Worm (Caenorhabditis elegans) whole organism, L1 larva: ENCODE results near the gene dnbp-1.

ENCODE experiments used
- C16A3.4 ChIP-seq: fragments of 150-350 bp; optimal IDR thresholded peaks from 2 replicates; lab custom pipeline; 2014; ENCODE audit warnings: missing biosample characterization, missing genetic modification characterization
- ceh-82 ChIP-seq, 3 experiments: fragments of 150-350 bp in 1 of 3; sonication (generic microtip) in 2 of 3; optimal IDR thresholded peaks; 2 replicates each; lab custom pipeline; 2014 to 2017; ENCODE audit warnings: missing biosample characterization in 3 of 3, missing genetic modification characterization in 3 of 3
- ceh-88 ChIP-seq: fragments of 200-800 bp; sonication (Bioruptor generic); IDR thresholded peaks from 2 replicates; pipeline ENCODE4 v1.3.6; 2022; ENCODE audit warnings: missing genetic modification characterization, missing compliant biosample characterization
- ceh-90 ChIP-seq: sonication (generic microtip); optimal IDR thresholded peaks from 2 replicates; lab custom pipeline; 2016; ENCODE audit warnings: missing genetic modification characterization, missing compliant biosample characterization
- dpl-1 ChIP-seq, 3 experiments: fragments of 150-350 bp in 2 of 3; sonication (generic microtip) in 1 of 3; optimal IDR thresholded peaks; 2 replicates each; lab custom pipeline; 2014 to 2017; ENCODE audit warnings: missing biosample characterization in 3 of 3, missing genetic modification characterization in 3 of 3, missing genetic modification reagents in 3 of 3
- dsc-1 ChIP-seq: sonication (generic microtip); optimal IDR thresholded peaks from 2 replicates; lab custom pipeline; 2016; ENCODE audit warnings: mild to moderate bottlenecking, missing genetic modification characterization, missing compliant biosample characterization
- efl-1 ChIP-seq, 4 experiments: fragments of 150-350 bp; optimal IDR thresholded peaks in 3 of 4; peaks in 1 of 4; 1 replicate in 1 of 4; 2 replicates in 3 of 4; lab custom pipeline; 2014; ENCODE audit warnings: missing biosample characterization in 2 of 4, missing genetic modification characterization in 2 of 4, missing genetic modification reagents in 2 of 4
- efl-3 ChIP-seq: fragments of 200-800 bp; sonication (Bioruptor generic); optimal IDR thresholded peaks from 2 replicates; lab custom pipeline; 2018; ENCODE audit warnings: mild to moderate bottlenecking, missing genetic modification characterization, missing compliant biosample characterization
- egl-13 ChIP-seq: sonication (generic microtip); optimal IDR thresholded peaks from 2 replicates; lab custom pipeline; 2016; ENCODE audit warnings: missing genotype, missing genetic modification reagents, missing genetic modification characterization, missing compliant biosample characterization
- fkh-10 ChIP-seq: sonication (generic microtip); optimal IDR thresholded peaks from 2 replicates; lab custom pipeline; 2017; ENCODE audit warnings: missing biosample characterization, missing genetic modification reagents, missing genetic modification characterization
- fkh-4 ChIP-seq: sonication (generic microtip); optimal IDR thresholded peaks from 2 replicates; lab custom pipeline; 2016; ENCODE audit warnings: missing compliant biosample characterization, missing genetic modification characterization, borderline replicate concordance
- fkh-8 ChIP-seq: sonication (generic microtip); optimal IDR thresholded peaks from 2 replicates; lab custom pipeline; 2016; ENCODE audit warnings: mild to moderate bottlenecking, missing genetic modification characterization, missing compliant biosample characterization
- hlh-4 ChIP-seq: sonication (generic microtip); optimal IDR thresholded peaks from 2 replicates; lab custom pipeline; 2016; ENCODE audit warnings: mild to moderate bottlenecking, missing genetic modification characterization, missing compliant biosample characterization
- lin-35 ChIP-seq, 2 experiments: fragments of 150-350 bp; optimal IDR thresholded peaks; 2 replicates each; lab custom pipeline; 2014; ENCODE audit warnings: missing biosample characterization in 2 of 2, missing genetic modification characterization in 2 of 2, missing genetic modification reagents in 2 of 2
- lsy-2 ChIP-seq, 2 experiments: fragments of 150-350 bp; optimal IDR thresholded peaks; 2 replicates each; lab custom pipeline; 2014; ENCODE audit warnings: missing biosample characterization in 2 of 2, missing genetic modification characterization in 2 of 2
- mdl-1 ChIP-seq, 2 experiments: fragments of 150-350 bp; optimal IDR thresholded peaks; 2 replicates each; lab custom pipeline; 2014 to 2017; ENCODE audit warnings: missing biosample characterization in 2 of 2, missing genetic modification characterization in 2 of 2, inconsistent platforms in 1 of 2
- nhr-12 ChIP-seq: sonication (generic microtip); optimal IDR thresholded peaks from 2 replicates; lab custom pipeline; 2017; ENCODE audit warnings: missing biosample characterization, missing genetic modification characterization
- nhr-19 ChIP-seq: fragments of 200-800 bp; sonication (Bioruptor generic); conservative IDR thresholded peaks from 2 replicates; pipeline ENCODE4 v1.3.6; 2022; ENCODE audit warnings: missing genetic modification characterization, missing compliant biosample characterization
- nhr-20 ChIP-seq: sonication (generic microtip); optimal IDR thresholded peaks from 2 replicates; lab custom pipeline; 2016; ENCODE audit warnings: mild to moderate bottlenecking, missing genetic modification characterization, missing compliant biosample characterization
- nhr-47 ChIP-seq: sonication (generic microtip); optimal IDR thresholded peaks from 2 replicates; lab custom pipeline; 2016; ENCODE audit warnings: mild to moderate bottlenecking, missing genetic modification characterization, moderate library complexity, missing compliant biosample characterization
- nhr-71 ChIP-seq: sonication (generic microtip); optimal IDR thresholded peaks from 2 replicates; lab custom pipeline; 2016; ENCODE audit warnings: mild to moderate bottlenecking, missing genetic modification characterization, moderate library complexity, missing compliant biosample characterization
- nhr-77 ChIP-seq: fragments of 150-350 bp; optimal IDR thresholded peaks from 2 replicates; lab custom pipeline; 2014; ENCODE audit warnings: missing biosample characterization, missing genetic modification characterization
- nhr-84 ChIP-seq: sonication (generic microtip); optimal IDR thresholded peaks from 2 replicates; lab custom pipeline; 2017; ENCODE audit warnings: missing biosample characterization, missing genetic modification characterization
- nhr-90 ChIP-seq: sonication (generic microtip); optimal IDR thresholded peaks from 2 replicates; lab custom pipeline; 2016; ENCODE audit warnings: mild to moderate bottlenecking, missing genetic modification characterization, missing compliant biosample characterization; ENCODE audit not compliant: poor library complexity
- skn-1 ChIP-seq: fragments of 150-350 bp; optimal IDR thresholded peaks from 2 replicates; lab custom pipeline; 2014; ENCODE audit warnings: missing biosample characterization, missing genetic modification characterization
- snpc-4 ChIP-seq: fragments of 150-350 bp; optimal IDR thresholded peaks from 2 replicates; lab custom pipeline; 2014; ENCODE audit warnings: missing biosample characterization, missing genetic modification characterization
- sptf-1 ChIP-seq: fragments of 150-350 bp; optimal IDR thresholded peaks from 2 replicates; lab custom pipeline; 2014; ENCODE audit warnings: missing biosample characterization, missing genetic modification characterization
- sup-37 ChIP-seq: fragments of 200-800 bp; sonication (Bioruptor generic); optimal IDR thresholded peaks from 2 replicates; lab custom pipeline; 2018; ENCODE audit warnings: mild to moderate bottlenecking, missing genetic modification characterization, missing compliant biosample characterization
- swsn-7 ChIP-seq: sonication (generic microtip); optimal IDR thresholded peaks from 2 replicates; lab custom pipeline; 2016; ENCODE audit warnings: missing genetic modification characterization, missing compliant biosample characterization
- tbx-2 ChIP-seq: sonication (generic microtip); optimal IDR thresholded peaks from 2 replicates; lab custom pipeline; 2016; ENCODE audit warnings: missing genetic modification characterization, missing compliant biosample characterization
- unc-130 ChIP-seq: fragments of 150-350 bp; optimal IDR thresholded peaks from 2 replicates; lab custom pipeline; 2017; ENCODE audit warnings: missing biosample characterization, missing genetic modification characterization, inconsistent platforms

The dnbp-1 gene

DNA sequence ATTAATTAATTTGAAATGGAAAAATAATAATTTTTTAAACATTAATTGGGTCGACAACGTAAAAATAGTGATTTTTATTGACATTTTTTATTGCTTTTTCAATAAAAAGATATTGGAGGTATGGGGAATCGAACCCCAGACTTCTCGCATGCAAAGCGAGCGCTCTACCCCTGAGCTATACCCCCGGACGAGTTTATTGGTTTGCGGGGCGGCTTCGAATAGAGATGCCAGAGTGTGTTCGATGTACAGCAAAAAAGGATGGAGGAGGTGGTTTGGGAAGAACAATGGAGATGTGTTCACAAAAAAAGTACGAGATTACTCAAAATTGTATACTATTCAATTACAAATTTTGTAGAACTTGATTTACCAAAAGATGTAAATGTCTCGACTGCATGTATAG is 34.0 kb upstream of the dnbp-1 start:
- peak in 1 of 2 experiments; percentile 11 for TF ChIP-seq efl-1 (optimal IDR thresholded peaks at IDR 0.05; lab: Kevin White, UChicago)
- TF ChIP-seq efl-1 (GFP tag; optimal IDR thresholded peaks at IDR 0.05 in 1 of 2; lab: Kevin White, UChicago) = peak in 1 of 2 experiments; percentile 2
- no peak for TF ChIP-seq nhr-12 (tag; lab: Kevin White, UChicago)
- TF ChIP-seq snpc-4 (tag; lab: Kevin White, UChicago) = peak; percentile 95
- TF ChIP-seq lsy-2 (tag; optimal IDR thresholded peaks at IDR 0.05; lab: Kevin White, UChicago) = peak; percentile 17 to 50
- TF ChIP-seq nhr-77 (tag; lab: Kevin White, UChicago) = peak; percentile 33
- peak in 1 of 3 experiments; percentile 31 for TF ChIP-seq ceh-82 (tag; optimal IDR thresholded peaks at IDR 0.05; lab: Kevin White, UChicago)
- TF ChIP-seq lin-35 (GFP tag; optimal IDR thresholded peaks at IDR 0.05; lab: Kevin White, UChicago) = peak in 1 of 2 experiments; percentile 16
- TF ChIP-seq dsc-1 (tag; lab: Kevin White, UChicago) = peak; percentile 29
- TF ChIP-seq nhr-20 (tag; lab: Kevin White, UChicago) = peak; percentile 30
- peak; percentile 1 for TF ChIP-seq fkh-8
- TF ChIP-seq nhr-71 (tag; lab: Kevin White, UChicago) = no peak
- peak; percentile 36 for TF ChIP-seq nhr-90 (tag; lab: Kevin White, UChicago)
- TF ChIP-seq nhr-47 (tag; lab: Kevin White, UChicago) = no peak
- TF ChIP-seq sup-37 (GFP tag; lab: Kevin White, UChicago) = no peak
- TF ChIP-seq nhr-19 (GFP tag; lab: Robert Waterston, UW) = peak; percentile 42
- peak in 2 of 3 experiments; percentile 10 to 12 for TF ChIP-seq dpl-1 (GFP tag; optimal IDR thresholded peaks at IDR 0.05; lab: Kevin White, UChicago)
- peak; percentile 24 for TF ChIP-seq swsn-7 (tag; lab: Kevin White, UChicago)
- peak; percentile 49 for TF ChIP-seq skn-1 (tag; lab: Kevin White, UChicago)
- peak; percentile 9 for TF ChIP-seq tbx-2
- TF ChIP-seq mdl-1 (tag; optimal IDR thresholded peaks at IDR 0.05; lab: Kevin White, UChicago) = peak in 1 of 2 experiments; percentile 26
- peak; percentile 15 for TF ChIP-seq C16A3.4

DNA sequence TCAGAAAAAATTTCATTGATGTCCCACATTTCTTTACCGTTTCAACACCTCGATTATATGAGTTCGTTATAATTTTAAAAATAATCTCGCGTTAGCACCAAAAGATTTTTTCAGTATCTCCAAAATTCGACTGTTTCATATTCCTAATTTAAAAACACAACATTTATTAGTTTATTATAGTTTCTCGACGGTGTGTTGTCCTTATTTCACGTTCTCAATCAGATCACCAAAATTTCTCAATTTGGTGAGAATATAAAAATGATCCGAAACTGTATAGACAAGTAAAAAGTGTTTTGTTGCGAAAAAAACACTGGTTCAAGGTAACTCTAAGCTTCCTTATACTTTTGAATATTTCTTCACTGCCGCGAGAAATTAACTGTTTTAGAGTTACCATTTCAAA is 29.1 kb upstream of the dnbp-1 start:
- TF ChIP-seq ceh-90 (tag; lab: Kevin White, UChicago) (no peak), unc-130 (no peak), sptf-1 (tag; lab: Kevin White, UChicago) (no peak), ceh-82 (tag; optimal IDR thresholded peaks at IDR 0.05; lab: Kevin White, UChicago) (no peak), egl-13 (tag; lab: Kevin White, UChicago) (no peak)

ce11 chrIV:14001782-14002181 is 22.1 kb upstream of the dnbp-1 start:
- TF ChIP-seq fkh-10 (GFP tag; lab: Kevin White, UChicago) (peak; percentile 92), ceh-88 (GFP tag; lab: Robert Waterston, UW) (no peak), efl-1 (optimal IDR thresholded peaks at IDR 0.05; lab: Kevin White, UChicago) (no peak), efl-1 (GFP tag; optimal IDR thresholded peaks at IDR 0.05 in 1 of 2; lab: Kevin White, UChicago) (peak in 1 of 2 experiments; percentile 22)

DNA sequence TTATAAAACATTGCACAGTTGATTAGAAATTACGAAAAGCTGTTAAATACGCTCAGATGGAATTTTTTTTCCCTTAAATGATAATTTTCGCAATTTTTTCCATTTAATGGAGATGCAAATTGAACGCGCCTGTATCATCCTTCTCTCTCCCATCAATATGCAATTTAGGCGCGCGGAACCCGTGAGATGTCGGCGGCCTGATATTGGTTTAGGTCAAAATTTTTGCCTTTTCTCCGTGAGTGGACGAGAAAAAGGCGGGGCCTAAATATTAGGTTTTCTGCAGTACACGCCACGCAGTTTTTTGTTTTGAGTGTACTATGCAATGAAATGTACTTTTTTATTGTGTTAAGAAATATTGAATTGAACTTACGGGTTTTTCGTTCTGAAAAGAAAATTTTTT is 10.2 kb upstream of the dnbp-1 start:
- TF ChIP-seq nhr-90 (tag; lab: Kevin White, UChicago) = peak; percentile 4
- no peak for TF ChIP-seq nhr-77 (tag; lab: Kevin White, UChicago)
- no peak for TF ChIP-seq hlh-4 (tag; lab: Kevin White, UChicago)
- no peak for TF ChIP-seq nhr-84 (tag; lab: Kevin White, UChicago)
- TF ChIP-seq lin-35 (GFP tag; optimal IDR thresholded peaks at IDR 0.05; lab: Kevin White, UChicago) = no peak
- peak; percentile 82 for TF ChIP-seq snpc-4 (tag; lab: Kevin White, UChicago)
- TF ChIP-seq efl-1 (optimal IDR thresholded peaks at IDR 0.05; lab: Kevin White, UChicago) = no peak
- TF ChIP-seq efl-1 (GFP tag; optimal IDR thresholded peaks at IDR 0.05 in 1 of 2; lab: Kevin White, UChicago) = peak in 1 of 2 experiments; percentile 40

- TF ChIP-seq fkh-4 (tag; lab: Kevin White, UChicago) = peak; percentile 20
- TF ChIP-seq dsc-1 (tag; lab: Kevin White, UChicago) = peak; percentile 79
- no peak for TF ChIP-seq efl-3 (GFP tag; lab: Kevin White, UChicago)
- TF ChIP-seq fkh-8 = peak; percentile 0
Observed at ce11 chrIV:13988781-13989180, 9.1 kb upstream of the dnbp-1 start, which contains the start of gene egl-23. Gene egl-23, plus strand, starts transcription at chrIV:13989081.
